Worm (Caenorhabditis elegans) whole organism, mixed stage, embryonic: ENCODE results near the gene arx-2.

Experiments used
- M03D4.4 ChIP-seq: sonication (generic microtip); optimal IDR thresholded peaks from 2 replicates; lab custom pipeline; 2017; ENCODE audit warnings: mild to moderate bottlenecking, missing genetic modification characterization, missing compliant biosample characterization
- ceh-43 ChIP-seq: fragments of 200-800 bp; sonication (Bioruptor generic); optimal IDR thresholded peaks from 2 replicates; lab custom pipeline; 2018; ENCODE audit warnings: mild to moderate bottlenecking, missing genetic modification characterization, moderate library complexity, missing compliant biosample characterization
- flh-1 ChIP-seq: fragments of 200-800 bp; sonication (Bioruptor generic); optimal IDR thresholded peaks from 2 replicates; lab custom pipeline; 2018; ENCODE audit warnings: mild to moderate bottlenecking, missing genetic modification characterization, moderate library complexity, missing compliant biosample characterization
- hlh-1 ChIP-seq: fragments of 150-350 bp; optimal IDR thresholded peaks from 2 replicates; lab custom pipeline; 2014; ENCODE audit warnings: missing biosample characterization, missing genetic modification reagents, missing genetic modification characterization
- nhr-28 ChIP-seq: fragments of 150-350 bp; optimal IDR thresholded peaks from 2 replicates; lab custom pipeline; 2014; ENCODE audit warnings: missing biosample characterization, missing genetic modification characterization
- snpc-4 ChIP-seq: fragments of 150-350 bp; optimal IDR thresholded peaks from 2 replicates; lab custom pipeline; 2014; ENCODE audit warnings: missing biosample characterization, missing genetic modification characterization
- unc-120 ChIP-seq: sonication (generic microtip); optimal IDR thresholded peaks from 2 replicates; lab custom pipeline; 2017; ENCODE audit warnings: missing genetic modification characterization, missing compliant biosample characterization; ENCODE audit not compliant: poor library complexity, severe bottlenecking
- unc-39 ChIP-seq: fragments of 150-350 bp; optimal IDR thresholded peaks from 2 replicates; lab custom pipeline; 2014; ENCODE audit warnings: missing biosample characterization, missing genetic modification characterization
- ztf-11 ChIP-seq: fragments of 150-350 bp; optimal IDR thresholded peaks from 2 replicates; lab custom pipeline; 2014; ENCODE audit warnings: missing biosample characterization, missing genetic modification characterization

DNA sequence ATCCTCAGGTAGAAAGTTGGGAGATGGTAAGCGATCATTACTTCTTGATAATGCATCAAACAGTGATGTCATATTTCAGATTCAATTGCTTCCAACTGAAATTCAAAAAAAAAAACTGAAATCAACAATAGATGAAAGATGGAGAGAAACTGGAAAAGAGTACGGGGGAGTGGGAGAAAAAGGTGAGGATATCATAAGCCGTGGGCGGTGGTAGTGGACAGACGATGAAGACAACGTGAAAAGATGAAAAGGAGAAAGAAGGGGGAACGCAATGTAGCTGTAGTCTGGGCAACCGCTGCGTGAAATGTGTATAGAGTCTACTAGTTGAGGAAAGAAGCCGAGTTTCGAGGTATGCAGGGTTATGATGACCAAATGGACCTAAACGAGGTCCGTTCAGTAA, 30.9 kb downstream of the arx-2 start, which contains the start of gene che-12:
- TF ChIP-seq unc-39 (tag; lab: Kevin White, UChicago) (no peak), snpc-4 (tag; lab: Kevin White, UChicago) (no peak), hlh-1 (tag; lab: Kevin White, UChicago) (no peak), flh-1 (GFP tag; lab: Kevin White, UChicago) (no peak), ztf-11 (tag; lab: Kevin White, UChicago) (no peak), unc-120 (tag; lab: Kevin White, UChicago) (no peak), M03D4.4 (tag; lab: Kevin White, UChicago) (no peak), nhr-28 (tag; lab: Kevin White, UChicago) (no peak), ceh-43 (GFP tag; lab: Kevin White, UChicago) (no peak)
